Fruit fly (Drosophila melanogaster): ENCODE data around the gene RpS19a.

The RpS19a gene

DNA sequence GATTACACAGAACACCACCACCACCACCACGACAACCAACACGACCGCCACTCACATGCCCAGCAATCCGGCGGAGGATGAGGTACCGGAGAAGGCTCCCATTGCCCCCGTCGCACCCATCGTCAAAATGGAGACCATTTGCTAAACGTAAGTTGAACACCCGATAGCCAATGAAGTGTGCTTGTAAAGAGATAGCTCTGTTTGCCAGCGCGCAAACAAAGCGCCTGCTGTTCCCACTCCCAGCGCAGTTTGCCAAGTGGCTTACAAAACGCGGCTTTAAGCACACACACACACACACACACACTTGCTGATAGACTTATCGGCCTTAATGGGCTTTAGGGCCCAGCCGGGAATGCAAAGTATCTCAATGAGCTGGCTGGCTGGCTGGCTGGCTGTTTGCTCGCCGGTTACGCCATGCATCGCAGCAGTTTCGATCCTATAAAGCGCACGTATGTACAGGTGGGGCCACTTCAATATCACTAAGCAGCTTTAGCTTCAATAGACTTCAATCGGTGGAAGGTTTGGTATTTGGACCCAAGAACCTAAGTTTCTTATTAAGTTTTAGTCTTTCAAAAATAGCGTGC lies 5.8 kb downstream of the RpS19a start (continued):
- peak; percentile 24 for TF ChIP-seq cg (GFP tag; optimal IDR thresholded peaks at IDR 0.05)
- TF ChIP-seq HHEX (GFP tag; optimal IDR thresholded peaks at IDR 0.05) = no peak
- TF ChIP-seq Med (GFP tag) = peak; percentile 35
- TF ChIP-seq gcm2 (GFP tag; optimal IDR thresholded peaks at IDR 0.05) = no peak
- no peak for TF ChIP-seq pzg (GFP tag; optimal IDR thresholded peaks at IDR 0.05)
- no peak for TF ChIP-seq Blimp-1 (GFP tag; optimal IDR thresholded peaks at IDR 0.05)
- peak; percentile 7 for TF ChIP-seq CG12769 (tag; optimal IDR thresholded peaks at IDR 0.05)
- no peak for TF ChIP-seq Hmx (GFP tag; optimal IDR thresholded peaks at IDR 0.05)
- no peak for TF ChIP-seq CG9215 (GFP tag; IDR thresholded peaks at IDR 0.05)
- TF ChIP-seq slbo (GFP tag; IDR thresholded peaks at IDR 0.05) = peak; percentile 6; the same call in 1 of the 2 replicates
- no peak for TF ChIP-seq CG13894 (tag; optimal IDR thresholded peaks at IDR 0.05)
- no peak for TF ChIP-seq Max (GFP tag; optimal IDR thresholded peaks at IDR 0.05)
- no peak for TF ChIP-seq CG7745 (tag; optimal IDR thresholded peaks at IDR 0.05)
- TF ChIP-seq CG14965 (GFP tag; optimal IDR thresholded peaks at IDR 0.05; ENCODE audit: borderline replicate concordance) = no peak
- peak in 1 of 2 experiments; percentile 70 for TF ChIP-seq Pdp1 (GFP tag; optimal IDR thresholded peaks at IDR 0.05)
- TF ChIP-seq Hr39 (optimal IDR thresholded peaks at IDR 0.05) = no peak
- peak; percentile 16 for TF ChIP-seq CG10543 (GFP tag; optimal IDR thresholded peaks at IDR 0.05)
- no peak for TF ChIP-seq CG7928 (GFP tag; optimal IDR thresholded peaks at IDR 0.05)
- TF ChIP-seq ATbp (GFP tag; optimal IDR thresholded peaks at IDR 0.05) = peak; percentile 39
- TF ChIP-seq Camta (GFP tag; optimal IDR thresholded peaks at IDR 0.05) = no peak
- no peak for TF ChIP-seq fd64A (GFP tag; optimal IDR thresholded peaks at IDR 0.05)
- peak; percentile 26; the same call in 1 of the 2 replicates for TF ChIP-seq stc (GFP tag; IDR thresholded peaks at IDR 0.05)
- no peak for TF ChIP-seq ac (GFP tag; optimal IDR thresholded peaks at IDR 0.05)
- no peak for TF ChIP-seq Opbp (GFP tag; IDR thresholded peaks at IDR 0.05; ENCODE audit: partially characterized antibody)
- TF ChIP-seq ems (GFP tag; optimal IDR thresholded peaks at IDR 0.05) = no peak
- no peak for TF ChIP-seq CG12104 (GFP tag; optimal IDR thresholded peaks at IDR 0.05)
- TF ChIP-seq fu2 (GFP tag; optimal IDR thresholded peaks at IDR 0.05) = no peak
- no peak for TF ChIP-seq Taf1 (GFP tag; IDR thresholded peaks at IDR 0.05)
- no peak for TF ChIP-seq CG11093 (GFP tag; IDR thresholded peaks at IDR 0.05)
- TF ChIP-seq fru (optimal IDR thresholded peaks at IDR 0.05) = no peak
- no peak for TF ChIP-seq tio (GFP tag; optimal IDR thresholded peaks at IDR 0.05)
- no peak for TF ChIP-seq crol (GFP tag; IDR thresholded peaks at IDR 0.05)
- TF ChIP-seq sd (tag; optimal IDR thresholded peaks at IDR 0.05) = peak; percentile 50
- no peak for TF ChIP-seq CG17568 (GFP tag; optimal IDR thresholded peaks at IDR 0.05)
- no peak for TF ChIP-seq vnd (GFP tag; IDR thresholded peaks at IDR 0.05; ENCODE audit: partially characterized antibody)
- no peak for TF ChIP-seq zf30C (GFP tag; optimal IDR thresholded peaks at IDR 0.05)
- no peak for TF ChIP-seq Vsx1 (GFP tag; optimal IDR thresholded peaks at IDR 0.05)
- no peak for TF ChIP-seq hkb (optimal IDR thresholded peaks at IDR 0.05)
- no peak for TF ChIP-seq hkb (GFP tag; IDR thresholded peaks at IDR 0.05)
- TF ChIP-seq CG17385 (GFP tag; optimal IDR thresholded peaks at IDR 0.05) = no peak
- no peak for TF ChIP-seq chn (GFP tag; optimal IDR thresholded peaks at IDR 0.05)
- TF ChIP-seq Hey (tag; optimal IDR thresholded peaks at IDR 0.05) = no peak
- no peak for TF ChIP-seq pita (GFP tag; optimal IDR thresholded peaks at IDR 0.05)
- TF ChIP-seq CG14667 (GFP tag; IDR thresholded peaks at IDR 0.05) = no peak
- no peak for TF ChIP-seq lab (GFP tag; optimal IDR thresholded peaks at IDR 0.05)
- TF ChIP-seq CG12299 (tag; optimal IDR thresholded peaks at IDR 0.05) = no peak
- no peak for TF ChIP-seq slou (GFP tag; optimal IDR thresholded peaks at IDR 0.05)
